Fruit fly (Drosophila melanogaster) whole organism, adult: Measurements from ENCODE around the gene Or35a.
"Not testable (repeated sequence)": the region's sequence is repeated elsewhere in the genome, so short reads cannot be mapped to it uniquely, and the experiment has no call there.

Experiments used
- CG11617 ChIP-seq: fragments of 200-800 bp; sonication (Bioruptor generic); optimal IDR thresholded peaks from 2 replicates; lab custom pipeline; 2017; ENCODE audit warnings: mild to moderate bottlenecking, missing biosample characterization, missing genetic modification reagents, missing genetic modification characterization
- CG12768 ChIP-seq: fragments of 200-800 bp; sonication (Bioruptor generic); optimal IDR thresholded peaks from 2 replicates; lab custom pipeline; 2017; ENCODE audit warnings: missing biosample characterization, missing genetic modification characterization, mild to moderate bottlenecking, moderate library complexity, missing genetic modification reagents
- CG14711 ChIP-seq: fragments of 200-800 bp; sonication (Bioruptor generic); optimal IDR thresholded peaks from 2 replicates; lab custom pipeline; 2018; ENCODE audit warnings: missing biosample characterization, mild to moderate bottlenecking, missing genetic modification characterization, moderate library complexity
- CG1620 ChIP-seq: fragments of 200-800 bp; sonication (Bioruptor generic); optimal IDR thresholded peaks from 2 replicates; lab custom pipeline; 2016; ENCODE audit warnings: missing biosample characterization, missing genetic modification characterization
- CG33017 ChIP-seq: fragments of 200-800 bp; sonication (Bioruptor generic); optimal IDR thresholded peaks from 2 replicates; lab custom pipeline; 2018; ENCODE audit warnings: missing biosample characterization, mild to moderate bottlenecking, missing genetic modification characterization, moderate library complexity
- CG5204 ChIP-seq: fragments of 200-800 bp; sonication (Bioruptor generic); optimal IDR thresholded peaks from 2 replicates; lab custom pipeline; 2016; ENCODE audit warnings: missing biosample characterization, missing genetic modification characterization
- CG7045 ChIP-seq: fragments of 200-800 bp; sonication (Bioruptor generic); optimal IDR thresholded peaks from 2 replicates; lab custom pipeline; 2017; ENCODE audit warnings: missing biosample characterization, mild to moderate bottlenecking, missing genetic modification characterization
- CG7101 ChIP-seq: fragments of 200-800 bp; sonication (Bioruptor generic); optimal IDR thresholded peaks from 2 replicates; lab custom pipeline; 2018; ENCODE audit warnings: missing biosample characterization, mild to moderate bottlenecking, missing genetic modification characterization, moderate library complexity
- Clk ChIP-seq: fragments of 200-800 bp; sonication (Bioruptor generic); optimal IDR thresholded peaks from 2 replicates; lab custom pipeline; 2017; ENCODE audit warnings: missing biosample characterization, missing genetic modification characterization
- Crg-1 ChIP-seq: fragments of 200-800 bp; sonication (Bioruptor generic); optimal IDR thresholded peaks from 2 replicates; lab custom pipeline; 2016; ENCODE audit warnings: missing biosample characterization, missing genetic modification characterization
- Hr96 ChIP-seq: fragments of 200-800 bp; sonication (Bioruptor generic); optimal IDR thresholded peaks from 2 replicates; lab custom pipeline; 2016; ENCODE audit warnings: missing biosample characterization, missing genetic modification characterization
- Mnt ChIP-seq: fragments of 200-800 bp; sonication (Bioruptor generic); optimal IDR thresholded peaks from 2 replicates; lab custom pipeline; 2016; ENCODE audit warnings: missing biosample characterization, mild to moderate bottlenecking, missing genetic modification characterization
- bab1 ChIP-seq: fragments of 200-800 bp; sonication (Bioruptor generic); optimal IDR thresholded peaks from 3 replicates; lab custom pipeline; 2019; ENCODE audit warnings: missing biosample characterization, mild to moderate bottlenecking, missing genetic modification characterization, moderate library complexity
- cic ChIP-seq: fragments of 200-800 bp; sonication (Bioruptor generic); optimal IDR thresholded peaks from 2 replicates; lab custom pipeline; 2017; ENCODE audit warnings: missing biosample characterization, mild to moderate bottlenecking, missing genetic modification characterization, moderate library complexity
- cnc ChIP-seq, 2 experiments: fragments of >200 bp; optimal IDR thresholded peaks; 2 replicates each; lab custom pipeline; 2017
- kay ChIP-seq: fragments of 200-800 bp; sonication (Bioruptor generic); peaks from one replicate; lab custom pipeline; 2016; ENCODE audit warnings: missing biosample characterization, missing genetic modification characterization, borderline replicate concordance
- ovo ChIP-seq: fragments of 200-800 bp; sonication (Bioruptor generic); optimal IDR thresholded peaks from 2 replicates; lab custom pipeline; 2016; ENCODE audit warnings: missing biosample characterization, missing genetic modification characterization
- pad ChIP-seq: fragments of 200-800 bp; sonication (Bioruptor generic); optimal IDR thresholded peaks from 3 replicates; lab custom pipeline; 2017; ENCODE audit warnings: missing biosample characterization, missing genetic modification characterization, mild to moderate bottlenecking, moderate library complexity, missing genetic modification reagents
- tj ChIP-seq: fragments of 200-800 bp; sonication (Bioruptor generic); optimal IDR thresholded peaks from 3 replicates; lab custom pipeline; 2017; ENCODE audit warnings: missing biosample characterization, mild to moderate bottlenecking, missing genetic modification characterization, moderate library complexity
- toe ChIP-seq: fragments of 200-800 bp; sonication (Bioruptor generic); optimal IDR thresholded peaks from 2 replicates; lab custom pipeline; 2016; ENCODE audit warnings: missing biosample characterization, missing genetic modification characterization

Gene Or35a

DNA sequence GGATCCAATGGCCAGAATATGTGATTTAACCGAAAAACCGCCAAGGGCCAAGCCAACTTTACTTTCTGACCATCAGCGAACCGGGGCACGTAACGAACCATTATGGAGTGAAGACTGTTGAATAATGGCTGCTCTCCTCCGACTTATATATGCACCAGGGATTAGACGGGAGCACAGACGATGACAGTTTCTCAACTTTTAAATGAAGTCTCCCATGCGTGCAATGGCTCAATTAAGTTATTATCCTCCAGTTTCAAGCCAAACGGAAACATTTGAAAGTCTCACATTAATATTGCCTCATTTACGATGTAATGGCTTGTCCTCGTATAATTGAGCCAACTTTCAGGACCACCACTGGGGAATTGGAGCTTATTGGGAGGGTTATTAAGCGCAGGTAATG lies at the start of gene Or35a:
Gene Or35a (minus strand): TSS at position 101 of the 400 bp plus-strand sequence.
- no peak for TF ChIP-seq Crg-1 (GFP tag; lab: Kevin White, UChicago)
- no peak for TF ChIP-seq CG5204
- no peak for TF ChIP-seq tj (GFP tag; lab: Kevin White, UChicago)
- TF ChIP-seq CG7101 (tag; lab: Kevin White, UChicago) = no peak
- no peak for TF ChIP-seq cic (GFP tag; lab: Kevin White, UChicago)
- TF ChIP-seq Clk (GFP tag; lab: Kevin White, UChicago) = no peak
- no peak for TF ChIP-seq CG33017
- TF ChIP-seq pad (GFP tag; lab: Kevin White, UChicago) = no peak
- no peak for TF ChIP-seq ovo (GFP tag; lab: Kevin White, UChicago)
- no peak for TF ChIP-seq Hr96 (GFP tag; lab: Kevin White, UChicago)
- TF ChIP-seq kay (GFP tag; lab: Kevin White, UChicago) = no peak
- TF ChIP-seq bab1 = no peak
- no peak for TF ChIP-seq CG14711
- TF ChIP-seq toe (GFP tag; lab: Kevin White, UChicago) = no peak
- TF ChIP-seq cnc (optimal IDR thresholded peaks at IDR 0.05; lab: Kevin White, UChicago) = no peak
- TF ChIP-seq Mnt = no peak
- no peak for TF ChIP-seq CG1620

dm6 chr2L:15669874-15670273 lies 46.5 kb upstream of the Or35a start, which contains the start of gene CG18478:
Gene CG18478 (plus strand): TSS chr2L:15670174.
- not testable (repeated sequence) for TF ChIP-seq CG5204; Crg-1 (GFP tag; lab: Kevin White, UChicago); CG7101 (tag; lab: Kevin White, UChicago)

- TF ChIP-seq ovo (GFP tag; lab: Kevin White, UChicago); cic (GFP tag; lab: Kevin White, UChicago); bab1: not testable (repeated sequence)
Measured at dm6 chr2L:15660741-15661140, 37.4 kb upstream of the Or35a start, which contains the start of gene CG18477. Gene CG18477 (plus strand): TSS chr2L:15661041.

dm6 chr2L:15659374-15659773 lies 36.0 kb upstream of the Or35a start, which contains the start of gene CG44141:
Gene CG44141 (minus strand): TSS chr2L:15659474.
- TF ChIP-seq ovo (GFP tag; lab: Kevin White, UChicago); Hr96 (GFP tag; lab: Kevin White, UChicago); bab1: not testable (repeated sequence)

dm6 chr2L:15643791-15644190 lies 20.4 kb upstream of the Or35a start:
- TF ChIP-seq CG14711 (no peak), ovo (GFP tag; lab: Kevin White, UChicago) (no peak), cic (GFP tag; lab: Kevin White, UChicago) (no peak), CG7101 (tag; lab: Kevin White, UChicago) (no peak), Mnt (no peak), tj (GFP tag; lab: Kevin White, UChicago) (no peak), CG5204 (no peak), kay (GFP tag; lab: Kevin White, UChicago) (no peak), CG7045 (GFP tag; lab: Kevin White, UChicago) (no peak), Hr96 (GFP tag; lab: Kevin White, UChicago) (peak; percentile 22), Clk (GFP tag; lab: Kevin White, UChicago) (no peak), toe (GFP tag; lab: Kevin White, UChicago) (peak; percentile 16), cnc (optimal IDR thresholded peaks at IDR 0.05; lab: Kevin White, UChicago) (no peak), CG33017 (no peak)

DNA sequence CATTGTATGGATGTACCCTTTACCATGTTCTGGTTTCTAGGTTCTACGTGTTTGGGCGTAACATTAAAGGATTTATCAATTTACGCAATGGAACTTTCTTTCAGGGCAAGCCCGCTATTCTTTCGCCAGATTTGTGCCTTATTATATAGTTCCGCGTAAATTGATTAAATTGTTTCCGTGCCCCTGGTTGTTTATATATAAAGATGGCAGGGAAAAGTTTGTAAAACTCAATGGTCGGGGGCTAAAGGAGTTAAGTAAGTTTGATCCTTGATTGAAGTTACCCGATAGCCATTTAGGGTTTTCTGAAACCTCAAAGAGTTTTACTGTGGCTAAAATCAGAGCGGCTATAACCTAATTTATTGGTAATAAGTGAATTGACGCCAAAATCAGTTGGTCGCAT lies 18.3 kb upstream of the Or35a start:
- TF ChIP-seq tj (GFP tag; lab: Kevin White, UChicago) (no peak), CG12768 (GFP tag; lab: Kevin White, UChicago) (no peak), toe (GFP tag; lab: Kevin White, UChicago) (no peak), kay (GFP tag; lab: Kevin White, UChicago) (no peak), CG7045 (GFP tag; lab: Kevin White, UChicago) (no peak), Clk (GFP tag; lab: Kevin White, UChicago) (no peak), Crg-1 (GFP tag; lab: Kevin White, UChicago) (no peak), pad (GFP tag; lab: Kevin White, UChicago) (no peak), cic (GFP tag; lab: Kevin White, UChicago) (no peak), CG7101 (tag; lab: Kevin White, UChicago) (no peak), CG33017 (no peak), CG14711 (no peak), CG1620 (no peak)

DNA sequence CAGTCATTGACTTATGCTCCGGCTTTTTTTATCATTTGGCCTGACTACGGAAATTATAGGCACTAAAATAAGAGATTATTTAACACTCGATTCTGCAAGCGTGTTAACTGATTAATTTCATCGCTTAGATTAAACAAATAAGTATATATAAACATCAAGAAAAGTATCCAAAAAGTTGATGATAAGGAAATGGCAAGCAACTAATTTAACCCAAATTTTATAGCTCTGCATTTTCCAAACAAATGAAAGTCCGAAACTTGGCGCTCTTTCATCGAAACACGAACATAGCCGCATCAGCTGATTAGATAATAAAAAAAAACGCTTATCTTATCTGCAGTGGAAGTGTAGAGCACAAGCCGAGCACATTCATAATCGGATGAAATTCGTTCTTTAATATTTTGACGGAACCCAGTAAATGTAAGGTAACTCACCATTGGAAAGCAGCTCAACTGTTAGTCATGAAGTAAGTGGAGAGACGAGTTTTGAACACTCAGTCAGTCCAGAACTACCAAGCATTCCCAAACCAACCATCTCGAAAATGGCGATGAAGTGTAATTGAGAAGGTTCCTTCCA lies 6.3 kb upstream of the Or35a start, which contains the start of gene CG18480:
Gene CG18480 (plus strand): TSS at position 407 of the 573 bp plus-strand sequence.
- TF ChIP-seq CG33017 = peak; percentile 50
- TF ChIP-seq bab1 = no peak
- no peak for TF ChIP-seq Clk (GFP tag; lab: Kevin White, UChicago)
- TF ChIP-seq Crg-1 (GFP tag; lab: Kevin White, UChicago) = no peak
- peak; percentile 48 for TF ChIP-seq CG11617 (GFP tag; lab: Kevin White, UChicago)
- no peak for TF ChIP-seq ovo (GFP tag; lab: Kevin White, UChicago)
- peak; percentile 46 for TF ChIP-seq CG7045 (GFP tag; lab: Kevin White, UChicago)
- TF ChIP-seq pad (GFP tag; lab: Kevin White, UChicago) = no peak
- peak; percentile 65 for TF ChIP-seq Hr96 (GFP tag; lab: Kevin White, UChicago)
- no peak for TF ChIP-seq cic (GFP tag; lab: Kevin White, UChicago)
- TF ChIP-seq CG14711 = peak; percentile 22
- peak; percentile 70 for TF ChIP-seq Mnt
- no peak for TF ChIP-seq cnc (optimal IDR thresholded peaks at IDR 0.05; lab: Kevin White, UChicago)
- TF ChIP-seq CG5204 = peak; percentile 49
- TF ChIP-seq toe (GFP tag; lab: Kevin White, UChicago) = peak; percentile 67
- no peak for TF ChIP-seq tj (GFP tag; lab: Kevin White, UChicago)
- peak; percentile 97 for TF ChIP-seq kay (GFP tag; lab: Kevin White, UChicago)
- TF ChIP-seq CG7101 (tag; lab: Kevin White, UChicago) = peak; percentile 74
- peak; percentile 16 for TF ChIP-seq CG1620
- peak; percentile 52 for TF ChIP-seq CG12768 (GFP tag; lab: Kevin White, UChicago)
